Fruit fly (Drosophila melanogaster) whole organism, wandering third instar larva: ENCODE measurements around the gene Odj.

Experiments
- Abd-B ChIP-seq: fragments of >200 bp; optimal IDR thresholded peaks from 2 replicates; lab custom pipeline; 2017; ENCODE audit warnings: missing biosample characterization, missing genetic modification characterization
- CG32264 ChIP-seq: fragments of 200-800 bp; sonication (Bioruptor generic); optimal IDR thresholded peaks from 2 replicates; lab custom pipeline; 2016; ENCODE audit warnings: missing biosample characterization, missing genetic modification characterization
- Dfd ChIP-seq: fragments of >200 bp; optimal IDR thresholded peaks from 2 replicates; lab custom pipeline; 2017; ENCODE audit warnings: missing biosample characterization, missing genetic modification characterization
- Dif ChIP-seq: fragments of 200-275, 200-300 bp; sonication (Bioruptor generic); optimal IDR thresholded peaks from 2 replicates; lab custom pipeline; 2018; ENCODE audit warnings: missing biosample characterization, missing genetic modification characterization; ENCODE audit not compliant: partially characterized antibody
- Hr83 ChIP-seq: fragments of 200-300 bp; sonication (Bioruptor generic); optimal IDR thresholded peaks from 2 replicates; lab custom pipeline; 2016; ENCODE audit warnings: missing biosample characterization, mild to moderate bottlenecking, missing genetic modification characterization, moderate library complexity; ENCODE audit not compliant: poor library complexity, severe bottlenecking
- brk ChIP-seq: fragments of 200-800 bp; sonication (Bioruptor generic); optimal IDR thresholded peaks from 2 replicates; lab custom pipeline; 2016; ENCODE audit warnings: missing biosample characterization, mild to moderate bottlenecking, missing genetic modification characterization
- foxo ChIP-seq, 2 experiments: fragments of 200-800 bp; sonication (Bioruptor generic); optimal IDR thresholded peaks; 2 replicates in 1 of 2; 3 replicates in 1 of 2; lab custom pipeline; 2016 to 2017; ENCODE audit warnings: missing biosample characterization in 2 of 2, missing genetic modification characterization in 2 of 2
- h ChIP-seq: fragments of 200-800 bp; sonication (Bioruptor generic); optimal IDR thresholded peaks from 3 replicates; lab custom pipeline; 2016; ENCODE audit warnings: missing biosample characterization, mild to moderate bottlenecking, missing genetic modification characterization

dm6 chr3R:17789937-17790336, 19.1 kb downstream of the Odj start:
- TF ChIP-seq Hr83 (GFP tag; lab: Kevin White, UChicago): no peak
- TF ChIP-seq Abd-B: no peak
- TF ChIP-seq h: no peak
- no peak for TF ChIP-seq Dfd (GFP tag; lab: Kevin White, UChicago)
- no peak for TF ChIP-seq Dif
- TF ChIP-seq brk (GFP tag; lab: Kevin White, UChicago): no peak
- TF ChIP-seq CG32264 (GFP tag; lab: Kevin White, UChicago): no peak
- TF ChIP-seq foxo (GFP tag; optimal IDR thresholded peaks at IDR 0.05; lab: Kevin White, UChicago): no peak
